Worm (Caenorhabditis elegans) whole organism, young adult: ENCODE data around the gene fbxa-26.

Experiments
- D2030.7 ChIP-seq: fragments of 200-800 bp; sonication (Bioruptor generic); IDR thresholded peaks from 2 replicates; pipeline ENCODE4 v1.3.6; 2022; ENCODE audit warnings: missing genetic modification reagents, missing genetic modification characterization, missing compliant biosample characterization
- akir-1 ChIP-seq: fragments of 200-800 bp; sonication (Bioruptor generic); optimal IDR thresholded peaks from 2 replicates; lab custom pipeline; 2018; ENCODE audit warnings: mild to moderate bottlenecking, missing genetic modification characterization, moderate library complexity, missing compliant biosample characterization
- attf-6 ChIP-seq: fragments of 200-800 bp; sonication (Bioruptor generic); IDR thresholded peaks from 2 replicates; pipeline ENCODE4 v1.3.6; 2022; ENCODE audit warnings: missing genetic modification reagents, missing genetic modification characterization, missing compliant biosample characterization
- egl-44 ChIP-seq: fragments of 200-800 bp; sonication (Bioruptor generic); IDR thresholded peaks from 2 replicates; pipeline ENCODE4 v1.3.6; 2022; ENCODE audit warnings: missing genetic modification reagents, missing genetic modification characterization, missing compliant biosample characterization
- fkh-3 ChIP-seq: sonication (generic microtip); optimal IDR thresholded peaks from 2 replicates; lab custom pipeline; 2016; ENCODE audit warnings: mild to moderate bottlenecking, missing genetic modification characterization, missing compliant biosample characterization
- hmg-1.2 ChIP-seq: fragments of 200-800 bp; sonication (Bioruptor generic); IDR thresholded peaks from 2 replicates; pipeline ENCODE4 v1.3.6; 2022; ENCODE audit warnings: missing genetic modification reagents, missing genetic modification characterization, missing compliant biosample characterization
- lin-54 ChIP-seq: fragments of 200-800 bp; sonication (Bioruptor generic); optimal IDR thresholded peaks from 2 replicates; lab custom pipeline; 2018; ENCODE audit warnings: mild to moderate bottlenecking, missing genetic modification characterization, missing compliant biosample characterization
- madf-3 ChIP-seq: fragments of 200-800 bp; sonication (Bioruptor generic); IDR thresholded peaks from 2 replicates; pipeline ENCODE4 v1.3.6; 2022; ENCODE audit warnings: missing genetic modification reagents, missing genetic modification characterization, missing compliant biosample characterization
- mxl-1 ChIP-seq: sonication (generic microtip); optimal IDR thresholded peaks from 2 replicates; lab custom pipeline; 2016; ENCODE audit warnings: missing genetic modification characterization, missing compliant biosample characterization
- nfyb-1 ChIP-seq: fragments of 200-800 bp; sonication (Bioruptor generic); IDR thresholded peaks from 2 replicates; pipeline ENCODE4 v1.3.6; 2022; ENCODE audit warnings: missing genetic modification reagents, missing genetic modification characterization, missing compliant biosample characterization
- snpc-4 ChIP-seq, 5 experiments: fragments of 150-350 bp in 1 of 5; sonication (generic microtip) in 4 of 5; optimal IDR thresholded peaks; 2 replicates each; lab custom pipeline; 2014 to 2018; ENCODE audit warnings: missing genetic modification characterization in 5 of 5, missing biosample characterization in 3 of 5, antibody characterized with exemption in 2 of 5, mild to moderate bottlenecking in 2 of 5, missing compliant biosample characterization in 2 of 5, missing genotype in 2 of 5, moderate library complexity in 2 of 5, missing genetic modification reagents in 1 of 5
- sptf-2 ChIP-seq: fragments of 200-800 bp; sonication (Bioruptor generic); optimal IDR thresholded peaks from 2 replicates; lab custom pipeline; 2018; ENCODE audit warnings: mild to moderate bottlenecking, missing genetic modification characterization, missing compliant biosample characterization
- unc-62 ChIP-seq: fragments of 150-350 bp; optimal IDR thresholded peaks from 2 replicates; lab custom pipeline; 2014; ENCODE audit warnings: missing biosample characterization, missing genetic modification reagents, missing genetic modification characterization
- xnd-1 ChIP-seq: sonication (generic microtip); optimal IDR thresholded peaks from 2 replicates; lab custom pipeline; 2016; ENCODE audit warnings: missing genotype, missing genetic modification reagents, missing genetic modification characterization, missing compliant biosample characterization

ce11 chrIII:1384092-1384491 is 41.8 kb upstream of the fbxa-26 start, which contains the start of the genes fbxa-138 and Y82E9BR.5:
- TF ChIP-seq fkh-3 (tag; lab: Kevin White, UChicago) (no peak), D2030.7 (GFP tag; lab: Robert Waterston, UW) (no peak), snpc-4 (GFP tag; optimal IDR thresholded peaks at IDR 0.05; lab: Kevin White, UChicago) (no peak), snpc-4 (tag; optimal IDR thresholded peaks at IDR 0.05; lab: Kevin White, UChicago) (no peak), attf-6 (GFP tag; lab: Robert Waterston, UW) (no peak), nfyb-1 (GFP tag; lab: Robert Waterston, UW) (no peak), hmg-1.2 (GFP tag; lab: Robert Waterston, UW) (no peak), unc-62 (GFP tag; lab: Kevin White, UChicago) (no peak), lin-54 (GFP tag; lab: Kevin White, UChicago) (no peak), akir-1 (GFP tag; lab: Kevin White, UChicago) (no peak), egl-44 (GFP tag; lab: Robert Waterston, UW) (no peak), mxl-1 (tag; lab: Kevin White, UChicago) (no peak), sptf-2 (GFP tag; lab: Kevin White, UChicago) (no peak), xnd-1 (tag; lab: Kevin White, UChicago) (no peak), madf-3 (no peak)
